Fruit fly (Drosophila melanogaster) whole organism, pupa: Measurements from ENCODE around the gene Rsbp15.

Source experiments
- CG32121 ChIP-seq: fragments of 200-800 bp; sonication (Bioruptor generic); IDR thresholded peaks from 2 replicates; pipeline ENCODE4 v1.3.6; 2022; ENCODE audit warnings: missing biosample characterization, missing genetic modification characterization
- EcR ChIP-seq: fragments of 200-800 bp; sonication (Bioruptor generic); optimal IDR thresholded peaks from 3 replicates; lab custom pipeline; 2019; ENCODE audit warnings: missing biosample characterization, missing genetic modification characterization, mild to moderate bottlenecking, moderate library complexity, missing genetic modification reagents

DNA sequence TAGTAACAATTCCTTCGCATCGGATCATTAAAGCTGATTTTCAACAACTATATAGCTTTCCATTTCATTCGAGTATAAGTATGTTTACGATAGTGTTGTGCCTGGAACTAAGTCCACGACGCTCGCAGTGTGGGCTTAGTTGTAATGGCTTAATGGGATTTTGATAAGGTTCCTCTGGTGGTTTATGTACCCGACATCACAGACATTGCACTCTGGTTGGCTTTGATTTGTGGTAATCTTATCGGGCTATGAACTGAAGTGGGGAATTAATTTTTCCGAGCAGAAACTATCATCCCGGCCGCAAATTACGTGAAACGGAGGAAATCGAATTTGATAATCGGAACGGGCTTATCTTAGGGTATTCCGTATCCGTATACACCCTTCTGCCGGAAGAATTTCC is 10.6 kb upstream of the Rsbp15 start:
- no peak for TF ChIP-seq CG32121 (GFP tag; lab: Robert Waterston, UW)
- no peak for TF ChIP-seq EcR (GFP tag; lab: Kevin White, UChicago)
